Fruit fly (Drosophila melanogaster) whole organism, embryonic: ENCODE measurements around the gene Nsun5.

Experiments
- Antp ChIP-seq: fragments of 200-800 bp; sonication (Bioruptor generic); optimal IDR thresholded peaks from 3 replicates; lab custom pipeline; 2016; ENCODE audit warnings: missing biosample characterization, missing genetic modification characterization
- CG10209 ChIP-seq: fragments of 200-800 bp; sonication (Bioruptor generic); optimal IDR thresholded peaks from 3 replicates; lab custom pipeline; 2017; ENCODE audit warnings: missing biosample characterization, mild to moderate bottlenecking, missing genetic modification characterization, missing genetic modification reagents
- CG10267 ChIP-seq: fragments of 200-800 bp; sonication (Bioruptor generic); optimal IDR thresholded peaks from 2 replicates; lab custom pipeline; 2018; ENCODE audit warnings: missing biosample characterization, mild to moderate bottlenecking, missing genetic modification characterization, moderate library complexity
- CG11093 ChIP-seq: fragments of 200-800 bp; sonication (Bioruptor generic); IDR thresholded peaks from 3 replicates; pipeline ENCODE4 v1.3.6; 2022; ENCODE audit warnings: missing biosample characterization, missing genetic modification characterization
- CG11504 ChIP-seq: fragments of 200-800 bp; sonication (Bioruptor generic); optimal IDR thresholded peaks from 3 replicates; lab custom pipeline; 2019; ENCODE audit warnings: missing biosample characterization, mild to moderate bottlenecking, missing genetic modification characterization, moderate library complexity
- CG15269 ChIP-seq: fragments of 200-800 bp; sonication (Bioruptor generic); optimal IDR thresholded peaks from 2 replicates; lab custom pipeline; 2018; ENCODE audit warnings: missing biosample characterization, mild to moderate bottlenecking, missing genetic modification characterization, moderate library complexity
- CG16813 ChIP-seq: fragments of 200-800 bp; sonication (Bioruptor generic); IDR thresholded peaks from 3 replicates; pipeline ENCODE4 v1.3.6; 2022; ENCODE audit warnings: missing biosample characterization, missing genetic modification characterization; ENCODE audit not compliant: partially characterized antibody
- CG16863 ChIP-seq: fragments of 200-800 bp; sonication (Bioruptor generic); optimal IDR thresholded peaks from 3 replicates; lab custom pipeline; 2016; ENCODE audit warnings: missing biosample characterization, missing genetic modification characterization
- CG2678 ChIP-seq: fragments of 200-800 bp; sonication (Bioruptor generic); optimal IDR thresholded peaks from 3 replicates; lab custom pipeline; 2019; ENCODE audit warnings: missing biosample characterization, mild to moderate bottlenecking, missing genetic modification characterization, moderate library complexity
- CG30431 ChIP-seq: fragments of 200-800 bp; sonication (Bioruptor generic); optimal IDR thresholded peaks from 2 replicates; lab custom pipeline; 2017; ENCODE audit warnings: missing biosample characterization, missing genetic modification characterization
- CG31441 ChIP-seq: fragments of 200-800 bp; sonication (Bioruptor generic); IDR thresholded peaks from 2 replicates; pipeline ENCODE4 v1.3.6; 2022; ENCODE audit warnings: missing biosample characterization, missing genetic modification characterization
- CG3847 ChIP-seq: fragments of 200-800 bp; sonication (Bioruptor generic); IDR thresholded peaks from 2 replicates; pipeline ENCODE4 v1.3.6; 2022; ENCODE audit warnings: missing biosample characterization, missing genetic modification characterization
- CG4424 ChIP-seq: fragments of 200-800 bp; sonication (Bioruptor generic); optimal IDR thresholded peaks from 3 replicates; lab custom pipeline; 2016; ENCODE audit warnings: missing biosample characterization, missing genetic modification characterization
- CG4617 ChIP-seq: fragments of 200-800 bp; sonication (Bioruptor generic); optimal IDR thresholded peaks from 3 replicates; lab custom pipeline; 2016; ENCODE audit warnings: missing biosample characterization, missing genetic modification characterization, borderline replicate concordance
- CG4820 ChIP-seq: fragments of 200-800 bp; sonication (Bioruptor generic); optimal IDR thresholded peaks from 3 replicates; lab custom pipeline; 2016; ENCODE audit warnings: missing biosample characterization, missing genetic modification characterization
- CG6765 ChIP-seq: fragments of 200-800 bp; sonication (Bioruptor generic); optimal IDR thresholded peaks from 3 replicates; lab custom pipeline; 2017; ENCODE audit warnings: missing biosample characterization, mild to moderate bottlenecking, missing genetic modification characterization
- CG7786 ChIP-seq: fragments of 200-800 bp; sonication (Bioruptor generic); optimal IDR thresholded peaks from 2 replicates; lab custom pipeline; 2016; ENCODE audit warnings: missing biosample characterization, missing genetic modification characterization
- CG8944 ChIP-seq: fragments of 200-800 bp; sonication (Bioruptor generic); optimal IDR thresholded peaks from 3 replicates; lab custom pipeline; 2016; ENCODE audit warnings: missing biosample characterization, missing genetic modification characterization
- CG9437 ChIP-seq: fragments of 200-800 bp; sonication (Bioruptor generic); optimal IDR thresholded peaks from 2 replicates; lab custom pipeline; 2018; ENCODE audit warnings: missing biosample characterization, mild to moderate bottlenecking, missing genetic modification characterization
- CHES-1-like ChIP-seq: fragments of 200-800 bp; sonication (Bioruptor generic); optimal IDR thresholded peaks from 2 replicates; lab custom pipeline; 2016; ENCODE audit warnings: missing biosample characterization, missing genetic modification characterization
- D19B ChIP-seq: fragments of 200-800 bp; sonication (Bioruptor generic); optimal IDR thresholded peaks from 2 replicates; lab custom pipeline; 2017; ENCODE audit warnings: missing biosample characterization, mild to moderate bottlenecking, missing genetic modification characterization
- Ets65A ChIP-seq: fragments of 200-800 bp; sonication (Bioruptor generic); peaks from one replicate; lab custom pipeline; 2016; ENCODE audit warnings: missing biosample characterization, missing genetic modification characterization
- Hand ChIP-seq: fragments of 200-800 bp; sonication (Bioruptor generic); optimal IDR thresholded peaks from 2 replicates; lab custom pipeline; 2017; ENCODE audit warnings: mild to moderate bottlenecking, missing biosample characterization, missing genetic modification reagents, missing genetic modification characterization
- Hr51 ChIP-seq, 2 experiments: fragments of 200-800 bp; sonication (Bioruptor generic); optimal IDR thresholded peaks; 2 replicates in 1 of 2; 3 replicates in 1 of 2; lab custom pipeline; 2016 to 2018; ENCODE audit warnings: missing biosample characterization in 2 of 2, missing genetic modification characterization in 2 of 2, mild to moderate bottlenecking in 1 of 2, moderate library complexity in 1 of 2
- Hsf ChIP-seq: fragments of 200-800 bp; sonication (Bioruptor generic); optimal IDR thresholded peaks from 3 replicates; lab custom pipeline; 2016; ENCODE audit warnings: missing biosample characterization, missing genetic modification characterization
- Optix ChIP-seq: fragments of 200-800 bp; sonication (Bioruptor generic); IDR thresholded peaks from 3 replicates; pipeline ENCODE4 v1.3.6; 2022; ENCODE audit warnings: missing biosample characterization, missing genetic modification characterization
- Pdp1 ChIP-seq, 2 experiments: fragments of 200-800 bp; sonication (Bioruptor generic); optimal IDR thresholded peaks; 3 replicates each; lab custom pipeline; 2016; ENCODE audit warnings: missing biosample characterization in 2 of 2, missing genetic modification characterization in 2 of 2, mild to moderate bottlenecking in 1 of 2, moderate library complexity in 1 of 2
- Scr ChIP-seq: fragments of 200-800 bp; sonication (Bioruptor generic); IDR thresholded peaks from 2 replicates; pipeline ENCODE4 v1.3.6; 2022; ENCODE audit warnings: missing biosample characterization, missing genetic modification characterization; ENCODE audit not compliant: partially characterized antibody
- Sox102F ChIP-seq: fragments of 200-800 bp; sonication (Bioruptor generic); optimal IDR thresholded peaks from 2 replicates; lab custom pipeline; 2018; ENCODE audit warnings: missing biosample characterization, mild to moderate bottlenecking, missing genetic modification characterization, moderate library complexity
- Trl ChIP-seq, 3 experiments: fragments of >200 bp in 2 of 3; fragments of 200-800 bp in 1 of 3; sonication (Bioruptor generic) in 1 of 3; optimal IDR thresholded peaks; 2 replicates in 1 of 3; 3 replicates in 2 of 3; lab custom pipeline; 2016 to 2017; ENCODE audit warnings: missing biosample characterization in 1 of 3, missing genetic modification characterization in 1 of 3
- az2 ChIP-seq: fragments of 200-800 bp; sonication (Bioruptor generic); optimal IDR thresholded peaks from 3 replicates; lab custom pipeline; 2016; ENCODE audit warnings: missing biosample characterization, missing genetic modification characterization
- caup ChIP-seq: fragments of 200-800 bp; sonication (Bioruptor generic); optimal IDR thresholded peaks from 3 replicates; lab custom pipeline; 2017; ENCODE audit warnings: missing biosample characterization, mild to moderate bottlenecking, missing genetic modification characterization, moderate library complexity; ENCODE audit not compliant: severe bottlenecking
- chn ChIP-seq: fragments of 200-800 bp; sonication (Bioruptor generic); optimal IDR thresholded peaks from 2 replicates; lab custom pipeline; 2016; ENCODE audit warnings: missing biosample characterization, missing genetic modification characterization
- ci ChIP-seq: fragments of 200-800 bp; sonication (Bioruptor generic); IDR thresholded peaks from 3 replicates; pipeline ENCODE4 v1.3.6; 2022; ENCODE audit warnings: missing biosample characterization, missing genetic modification characterization
- esg ChIP-seq: fragments of 200-800 bp; sonication (Bioruptor generic); conservative IDR thresholded peaks from 2 replicates; pipeline ENCODE4 v1.3.6; 2022; ENCODE audit warnings: missing biosample characterization, missing genetic modification characterization
- ewg ChIP-seq: fragments of 200-800 bp; sonication (Bioruptor generic); optimal IDR thresholded peaks from 3 replicates; lab custom pipeline; 2017; ENCODE audit warnings: mild to moderate bottlenecking, missing biosample characterization, missing genetic modification reagents, missing genetic modification characterization
- fd102C ChIP-seq: fragments of 200-800 bp; sonication (Bioruptor generic); optimal IDR thresholded peaks from 2 replicates; lab custom pipeline; 2018; ENCODE audit warnings: missing biosample characterization, mild to moderate bottlenecking, missing genetic modification characterization, moderate library complexity
- gfzf ChIP-seq: fragments of 200-800 bp; sonication (Bioruptor generic); optimal IDR thresholded peaks from 2 replicates; lab custom pipeline; 2016; ENCODE audit warnings: missing biosample characterization, mild to moderate bottlenecking, missing genetic modification characterization, moderate library complexity
- kah ChIP-seq: fragments of 200-800 bp; sonication (Bioruptor generic); optimal IDR thresholded peaks from 2 replicates; lab custom pipeline; 2018; ENCODE audit warnings: missing biosample characterization, mild to moderate bottlenecking, missing genetic modification characterization
- nerfin-2 ChIP-seq: fragments of 200-800 bp; sonication (Bioruptor generic); IDR thresholded peaks from 2 replicates; pipeline ENCODE4 v1.3.6; 2022; ENCODE audit warnings: missing biosample characterization, missing genetic modification characterization; ENCODE audit not compliant: partially characterized antibody
- nmo ChIP-seq: fragments of 200-800 bp; sonication (Bioruptor generic); optimal IDR thresholded peaks from 2 replicates; lab custom pipeline; 2018; ENCODE audit warnings: missing biosample characterization, mild to moderate bottlenecking, missing genetic modification characterization, moderate library complexity
- sc ChIP-seq, 3 experiments: fragments of >200 bp in 2 of 3; fragments of 200-800 bp in 1 of 3; sonication (Bioruptor generic) in 1 of 3; optimal IDR thresholded peaks; 2 replicates in 2 of 3; 3 replicates in 1 of 3; lab custom pipeline; 2017; ENCODE audit warnings: mild to moderate bottlenecking in 1 of 3, missing biosample characterization in 1 of 3, missing genetic modification characterization in 1 of 3, missing genetic modification reagents in 1 of 3
- shn ChIP-seq: fragments of 200-800 bp; sonication (Bioruptor generic); optimal IDR thresholded peaks from 3 replicates; lab custom pipeline; 2016; ENCODE audit warnings: missing biosample characterization, missing genetic modification characterization
- so ChIP-seq: fragments of 200-800 bp; sonication (Bioruptor generic); IDR thresholded peaks from 3 replicates; pipeline ENCODE4 v1.3.6; 2022; ENCODE audit warnings: missing biosample characterization, missing genetic modification characterization
- tgo ChIP-seq: fragments of 200-800 bp; sonication (Bioruptor generic); IDR thresholded peaks from 3 replicates; pipeline ENCODE4 v1.3.6; 2022; ENCODE audit warnings: missing biosample characterization, missing genetic modification characterization
- tin ChIP-seq: fragments of 200-800 bp; sonication (Bioruptor generic); optimal IDR thresholded peaks from 3 replicates; lab custom pipeline; 2016; ENCODE audit warnings: missing biosample characterization, missing genetic modification characterization
- trem ChIP-seq: fragments of 200-800 bp; optimal IDR thresholded peaks from 3 replicates; lab custom pipeline; 2019; ENCODE audit warnings: missing biosample characterization, mild to moderate bottlenecking, missing genetic modification characterization, moderate library complexity
- unpg ChIP-seq: fragments of 200-800 bp; sonication (Bioruptor generic); optimal IDR thresholded peaks from 3 replicates; lab custom pipeline; 2018; ENCODE audit warnings: missing biosample characterization, mild to moderate bottlenecking, missing genetic modification characterization, moderate library complexity

Gene Nsun5

dm6 chr3R:19113836-19114235 is 48.3 kb downstream of the Nsun5 start (continued):
- TF ChIP-seq shn (GFP tag; lab: Kevin White, UChicago) (peak; percentile 9), CG9437 (GFP tag; lab: Kevin White, UChicago) (peak; percentile 1), CG6765 (no peak), CG10209 (GFP tag; lab: Kevin White, UChicago) (peak; percentile 16), CG16813 (peak; percentile 58), esg (GFP tag; lab: Robert Waterston, UW) (peak; percentile 33; the same call in 1 of the 2 replicates), CG4820 (GFP tag; lab: Kevin White, UChicago) (peak; percentile 37), Optix (GFP tag; lab: Robert Waterston, UW) (0 out of 3 replicates have a peak, but pooled peaks have one; percentile 30), chn (GFP tag; lab: Kevin White, UChicago) (peak; percentile 38), sc (optimal IDR thresholded peaks at IDR 0.05; lab: Kevin White, UChicago) (no peak), sc (GFP tag; optimal IDR thresholded peaks at IDR 0.05; lab: Kevin White, UChicago) (peak; percentile 35), gfzf (GFP tag; lab: Kevin White, UChicago) (no peak), ewg (peak; percentile 11), so (GFP tag; lab: Robert Waterston, UW) (0 out of 3 replicates have a peak, but pooled peaks have one; percentile 8), CG11093 (GFP tag; lab: Robert Waterston, UW) (0 out of 3 replicates have a peak, but pooled peaks have one; percentile 28), Hand (no peak), CG7786 (GFP tag; lab: Kevin White, UChicago) (peak; percentile 7), CG30431 (peak; percentile 39), trem (tag; lab: Kevin White, UChicago) (peak; percentile 21), ci (peak; percentile 63; the same call in 2 of the 3 replicates), Trl (optimal IDR thresholded peaks at IDR 0.05; lab: Kevin White, UChicago) (no peak), Trl (GFP tag; optimal IDR thresholded peaks at IDR 0.05; lab: Kevin White, UChicago) (peak; percentile 7), CG4617 (GFP tag; lab: Kevin White, UChicago) (no peak), CHES-1-like (GFP tag; lab: Kevin White, UChicago) (no peak), nmo (GFP tag; lab: Kevin White, UChicago) (peak; percentile 54), D19B (GFP tag; lab: Kevin White, UChicago) (peak; percentile 34), CG10267 (peak; percentile 10), caup (no peak), CG31441 (0 out of 2 replicates have a peak, but pooled peaks have one; percentile 32), az2 (GFP tag; lab: Kevin White, UChicago) (peak; percentile 58), CG2678 (tag; lab: Kevin White, UChicago) (peak; percentile 40), Pdp1 (GFP tag; optimal IDR thresholded peaks at IDR 0.05; lab: Kevin White, UChicago) (peak; percentile 8 to 9), tgo (GFP tag; lab: Robert Waterston, UW) (no peak), Hsf (GFP tag; lab: Kevin White, UChicago) (peak; percentile 40), CG11504 (peak; percentile 59), kah (GFP tag; lab: Kevin White, UChicago) (no peak), Sox102F (GFP tag; lab: Kevin White, UChicago) (peak; percentile 74), Scr (GFP tag; lab: Robert Waterston, UW) (0 out of 2 replicates have a peak, but pooled peaks have one; percentile 35), Antp (GFP tag; lab: Kevin White, UChicago) (peak; percentile 44), unpg (GFP tag; lab: Kevin White, UChicago) (peak; percentile 45), nerfin-2 (GFP tag; lab: Robert Waterston, UW) (peak; percentile 65; the same call in 1 of the 2 replicates), Hr51 (GFP tag; optimal IDR thresholded peaks at IDR 0.05; lab: Kevin White, UChicago) (peak in 1 of 2 experiments; percentile 36), CG16863 (peak; percentile 37), CG8944 (GFP tag; lab: Kevin White, UChicago) (peak; percentile 33), fd102C (GFP tag; lab: Kevin White, UChicago) (no peak), CG3847 (no peak), tin (GFP tag; lab: Kevin White, UChicago) (peak; percentile 23), Ets65A (GFP tag; lab: Kevin White, UChicago) (peak; percentile 88), CG4424 (GFP tag; lab: Kevin White, UChicago) (peak; percentile 11), CG15269 (peak; percentile 19)
